Worm (Caenorhabditis elegans) whole organism, L1 larva: ENCODE measurements around the gene F36D3.4.

Experiments used
- F16B12.6 ChIP-seq: fragments of 150-350 bp; optimal IDR thresholded peaks from 2 replicates; lab custom pipeline; 2014; ENCODE audit warnings: missing biosample characterization, missing genetic modification characterization
- dpl-1 ChIP-seq, 3 experiments: fragments of 150-350 bp in 2 of 3; sonication (generic microtip) in 1 of 3; optimal IDR thresholded peaks; 2 replicates each; lab custom pipeline; 2014 to 2017; ENCODE audit warnings: missing biosample characterization in 3 of 3, missing genetic modification characterization in 3 of 3, missing genetic modification reagents in 3 of 3
- efl-3 ChIP-seq: fragments of 200-800 bp; sonication (Bioruptor generic); optimal IDR thresholded peaks from 2 replicates; lab custom pipeline; 2018; ENCODE audit warnings: mild to moderate bottlenecking, missing genetic modification characterization, missing compliant biosample characterization
- nhr-11 ChIP-seq: fragments of 150-350 bp; optimal IDR thresholded peaks from 2 replicates; lab custom pipeline; 2014; ENCODE audit warnings: missing biosample characterization, missing genetic modification characterization

- TF ChIP-seq efl-3 (GFP tag; lab: Kevin White, UChicago) (no peak), nhr-11 (tag; lab: Kevin White, UChicago) (no peak), F16B12.6 (tag; lab: Kevin White, UChicago) (peak; percentile 88), dpl-1 (GFP tag; optimal IDR thresholded peaks at IDR 0.05; lab: Kevin White, UChicago) (peak; percentile 77 to 87 (median 84))
These were observed 20.5 kb upstream of the F36D3.4 start, which contains the start of gene Y32B12B.2 for ce11 chrV:16537908-16538446.
